Worm (Caenorhabditis elegans): ENCODE results near the gene sre-33.
"Not testable (repeated sequence)": the region's sequence is repeated elsewhere in the genome, so short reads cannot be mapped to it uniquely, and the experiment has no call there.

sre-33 gene

ce11 chrII:12441164-12441563, 11.9 kb upstream of the sre-33 start, which contains the start of gene Y57A10C.10:
Gene Y57A10C.10, minus strand, starts transcription at chrII:12441264.
- not testable (repeated sequence) for TF ChIP-seq rec-8 (tag; optimal IDR thresholded peaks at IDR 0.05); ama-1 (optimal IDR thresholded peaks at IDR 0.05); ama-1 (GFP tag; optimal IDR thresholded peaks at IDR 0.05); nfya-1 (tag; optimal IDR thresholded peaks at IDR 0.05; ENCODE audit: borderline replicate concordance, insufficient read depth)

- TF ChIP-seq ztf-28 (GFP tag; IDR thresholded peaks at IDR 0.05) = 0 out of 2 replicates have a peak, but pooled peaks have one; percentile 15
- TF ChIP-seq tbp1 (GFP tag; optimal IDR thresholded peaks at IDR 0.05) = no peak
Measured at ce11 chrII:12444679-12445376, 8.3 kb upstream of the sre-33 start, which contains the start of the genes W05H5.1 and pitr-6. Gene W05H5.1, minus strand, starts transcription at chrII:12444779. Gene pitr-6, plus strand, starts transcription at chrII:12445326.

- TF ChIP-seq ekl-4 (GFP tag; IDR thresholded peaks at IDR 0.05) (no peak), madf-10 (tag; optimal IDR thresholded peaks at IDR 0.05) (no peak), ceh-91 (GFP tag; IDR thresholded peaks at IDR 0.05) (no peak), ceh-40 (GFP tag; IDR thresholded peaks at IDR 0.05) (no peak), nhr-27 (tag; optimal IDR thresholded peaks at IDR 0.05) (no peak), mel-28 (tag; optimal IDR thresholded peaks at IDR 0.05; ENCODE audit: borderline replicate concordance) (no peak), let-607 (tag; optimal IDR thresholded peaks at IDR 0.05) (no peak), unc-130 (GFP tag; optimal IDR thresholded peaks at IDR 0.05) (no peak), nhr-120 (GFP tag; IDR thresholded peaks at IDR 0.05) (no peak), die-1 (tag; optimal IDR thresholded peaks at IDR 0.05) (no peak), nhr-179 (tag; optimal IDR thresholded peaks at IDR 0.05) (no peak), snpc-1.1 (tag; optimal IDR thresholded peaks at IDR 0.05; ENCODE audit: insufficient read depth) (no peak), hsf-1 (GFP tag; IDR thresholded peaks at IDR 0.05) (no peak), gei-17 (GFP tag; optimal IDR thresholded peaks at IDR 0.05) (no peak), attf-5 (GFP tag; optimal IDR thresholded peaks at IDR 0.05) (no peak), F22D6.2 (tag; optimal IDR thresholded peaks at IDR 0.05) (no peak)
Measured at ce11 chrII:12448241-12448640, 4.9 kb upstream of the sre-33 start, which contains the start of gene srh-27. Gene srh-27, plus strand, starts transcription at chrII:12448541.

DNA sequence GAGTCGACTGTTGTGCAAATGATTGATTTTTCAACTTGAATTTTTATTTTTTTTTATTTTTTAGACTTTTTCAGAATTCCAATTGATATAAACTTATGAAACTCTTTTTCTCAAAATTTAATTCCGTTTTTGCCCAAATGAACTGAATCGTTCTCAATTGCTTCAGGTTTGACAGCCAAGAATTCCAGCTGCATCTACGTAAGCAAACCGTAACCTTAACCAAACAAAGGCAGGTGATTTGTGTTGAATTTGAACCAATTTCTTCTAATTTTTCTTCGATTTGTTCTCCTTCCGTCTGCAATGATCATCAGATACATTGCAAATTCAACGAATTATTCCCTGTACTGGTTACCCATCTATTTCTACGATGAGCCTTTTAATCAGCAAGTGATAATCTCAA, 3.3 kb upstream of the sre-33 start, which contains the start of gene sre-34:
Gene sre-34 (plus strand): TSS at position 301 of the 400 bp plus-strand sequence.
- no peak for TF ChIP-seq mcd-1 (GFP tag; IDR thresholded peaks at IDR 0.05)
- no peak for TF ChIP-seq repo-1 (tag; optimal IDR thresholded peaks at IDR 0.05)
- TF ChIP-seq nhr-27 (tag; optimal IDR thresholded peaks at IDR 0.05) = no peak
- TF ChIP-seq F57C9.4 (tag; optimal IDR thresholded peaks at IDR 0.05) = no peak
- no peak for TF ChIP-seq Y95B8A.8 (GFP tag; IDR thresholded peaks at IDR 0.05)
- TF ChIP-seq efl-1 (GFP tag; optimal IDR thresholded peaks at IDR 0.05) = no peak
- no peak for TF ChIP-seq egrh-3 (GFP tag; IDR thresholded peaks at IDR 0.05)
- no peak for TF ChIP-seq D2030.7 (GFP tag; IDR thresholded peaks at IDR 0.05)
- TF ChIP-seq ztf-3 (GFP tag; optimal IDR thresholded peaks at IDR 0.05) = no peak
- TF ChIP-seq pha-4 (tag; optimal IDR thresholded peaks at IDR 0.05) = no peak
- no peak for TF ChIP-seq T26A5.8 (tag; optimal IDR thresholded peaks at IDR 0.05)

DNA sequence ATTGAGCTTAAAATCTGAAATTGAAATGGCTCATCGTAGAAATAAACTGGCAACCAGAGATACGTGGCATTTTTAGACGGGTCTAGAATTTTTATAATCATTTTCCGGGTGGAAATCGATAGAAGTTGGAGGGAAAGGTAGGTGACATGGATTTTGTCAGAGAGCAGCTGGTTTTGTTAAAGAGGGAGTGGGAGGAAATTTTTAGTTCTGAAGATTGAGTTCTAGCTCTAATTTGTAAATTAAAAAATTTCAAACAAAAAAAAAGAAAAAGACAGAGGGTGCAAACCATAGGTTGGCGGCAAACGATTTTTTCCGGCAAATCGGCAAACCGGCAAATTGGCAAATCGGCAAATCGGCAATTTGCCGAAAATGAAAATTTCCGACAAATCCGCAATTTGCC, 3.5 kb downstream of the sre-33 start, which contains the start of gene sre-32:
Gene sre-32 (minus strand): TSS at position 101 of the 400 bp plus-strand sequence.
- TF ChIP-seq bed-2 (GFP tag; IDR thresholded peaks at IDR 0.05) (no peak), egrh-3 (GFP tag; IDR thresholded peaks at IDR 0.05) (no peak), bed-1 (GFP tag; IDR thresholded peaks at IDR 0.05) (no peak), nfya-2 (GFP tag; IDR thresholded peaks at IDR 0.05) (no peak), F52B5.7 (tag; optimal IDR thresholded peaks at IDR 0.05) (no peak), sdz-38 (tag; optimal IDR thresholded peaks at IDR 0.05) (no peak), madf-8 (GFP tag; conservative IDR thresholded peaks at IDR 0.05) (no peak), hrde-1 (tag; optimal IDR thresholded peaks at IDR 0.05; ENCODE audit: borderline replicate concordance) (no peak), ceh-79 (tag; optimal IDR thresholded peaks at IDR 0.05) (no peak), chd-7 (tag; optimal IDR thresholded peaks at IDR 0.05) (no peak), B0336.3 (GFP tag; IDR thresholded peaks at IDR 0.05) (no peak), nhr-90 (tag; optimal IDR thresholded peaks at IDR 0.05) (no peak)

Data from whole organism, young adult.